Worm (Caenorhabditis elegans): ENCODE measurements around the gene C10E2.5.

DNA sequence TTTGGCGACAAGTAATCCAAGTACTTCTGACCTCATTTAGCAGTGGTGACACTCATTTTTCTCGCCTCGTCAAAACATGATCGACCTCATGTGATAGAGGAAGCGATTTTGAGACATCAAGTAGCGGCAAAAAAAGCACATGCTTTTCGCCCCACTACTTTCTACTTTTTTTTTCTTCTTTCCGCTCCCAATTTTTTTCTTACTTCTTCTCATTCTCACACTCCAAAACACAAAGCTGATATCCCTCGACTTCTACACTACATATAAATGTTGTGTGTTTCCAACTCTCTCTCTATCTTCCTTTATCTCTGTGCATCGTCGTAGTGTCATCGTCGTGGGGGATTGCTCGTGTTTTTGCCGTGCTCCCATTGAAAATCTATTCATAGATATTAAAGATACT, 22.1 kb downstream of the C10E2.5 start:
- TF ChIP-seq mdl-1 (tag; optimal IDR thresholded peaks at IDR 0.05) (no peak), nhr-28 (tag; optimal IDR thresholded peaks at IDR 0.05) (no peak), nhr-77 (tag; optimal IDR thresholded peaks at IDR 0.05) (no peak), fkh-2 (tag; optimal IDR thresholded peaks at IDR 0.05) (no peak), fkh-10 (GFP tag; optimal IDR thresholded peaks at IDR 0.05) (no peak), nhr-76 (tag; optimal IDR thresholded peaks at IDR 0.05) (no peak), fos-1 (tag; optimal IDR thresholded peaks at IDR 0.05) (no peak), nhr-23 (tag; optimal IDR thresholded peaks at IDR 0.05) (no peak), elt-3 (tag; optimal IDR thresholded peaks at IDR 0.05) (no peak), ZK546.5 (tag; optimal IDR thresholded peaks at IDR 0.05) (no peak), nhr-12 (tag; optimal IDR thresholded peaks at IDR 0.05) (no peak), ceh-9 (tag; optimal IDR thresholded peaks at IDR 0.05) (no peak), snpc-4 (tag; optimal IDR thresholded peaks at IDR 0.05) (no peak), ceh-28 (tag; optimal IDR thresholded peaks at IDR 0.05) (no peak)
